Worm (Caenorhabditis elegans): ENCODE measurements around the gene F54H5.14.

Gene F54H5.14

ce11 chrII:6646903-6647302, 21.7 kb upstream of the F54H5.14 start:
- TF ChIP-seq nhr-25 (tag; optimal IDR thresholded peaks at IDR 0.05) = no peak
- no peak for TF ChIP-seq unc-55 (GFP tag; optimal IDR thresholded peaks at IDR 0.05)
- no peak for TF ChIP-seq crh-2 (tag; optimal IDR thresholded peaks at IDR 0.05)
- no peak for TF ChIP-seq lin-39 (tag; optimal IDR thresholded peaks at IDR 0.05)
- no peak for TF ChIP-seq nhr-129 (tag; optimal IDR thresholded peaks at IDR 0.05)
- TF ChIP-seq aly-2 (tag; optimal IDR thresholded peaks at IDR 0.05) = no peak
- TF ChIP-seq lin-13 (GFP tag; optimal IDR thresholded peaks at IDR 0.05) = no peak
- no peak for TF ChIP-seq ceh-82 (tag; optimal IDR thresholded peaks at IDR 0.05)
- TF ChIP-seq Y55F3AM.14 (GFP tag; optimal IDR thresholded peaks at IDR 0.05) = no peak
- TF ChIP-seq F13H6.1 (tag; optimal IDR thresholded peaks at IDR 0.05) = no peak
- no peak for TF ChIP-seq ztf-1 (GFP tag; conservative IDR thresholded peaks at IDR 0.05)
- no peak for TF ChIP-seq blmp-1 (tag; optimal IDR thresholded peaks at IDR 0.05; ENCODE audit: insufficient read depth)
- TF ChIP-seq mdl-1 (tag; optimal IDR thresholded peaks at IDR 0.05) = no peak
- TF ChIP-seq peb-1 (tag; optimal IDR thresholded peaks at IDR 0.05) = no peak
- no peak for TF ChIP-seq lin-11 (tag; optimal IDR thresholded peaks at IDR 0.05)
- no peak for TF ChIP-seq ama-1 (optimal IDR thresholded peaks at IDR 0.05)
- no peak for TF ChIP-seq elt-3 (tag; optimal IDR thresholded peaks at IDR 0.05)
- TF ChIP-seq lsy-2 (tag; optimal IDR thresholded peaks at IDR 0.05) = no peak

ce11 chrII:6642651-6643167, 17.5 kb upstream of the F54H5.14 start, which contains the start of gene T19D12.6:
TSS of gene T19D12.6 (minus strand) at chrII:6643117.
- TF ChIP-seq sma-9 (GFP tag; optimal IDR thresholded peaks at IDR 0.05) (no peak), sma-9 (tag; optimal IDR thresholded peaks at IDR 0.05) (no peak), nhr-11 (tag; optimal IDR thresholded peaks at IDR 0.05) (no peak), lsy-2 (tag; optimal IDR thresholded peaks at IDR 0.05) (no peak), nhr-10 (tag; optimal IDR thresholded peaks at IDR 0.05) (no peak), snpc-4 (tag; optimal IDR thresholded peaks at IDR 0.05) (no peak), ama-1 (optimal IDR thresholded peaks at IDR 0.05) (no peak), nhr-6 (tag; optimal IDR thresholded peaks at IDR 0.05) (no peak), unc-55 (GFP tag; optimal IDR thresholded peaks at IDR 0.05) (no peak), nhr-129 (tag; optimal IDR thresholded peaks at IDR 0.05) (no peak), sma-3 (GFP tag; optimal IDR thresholded peaks at IDR 0.05) (no peak), C34F6.9 (tag; optimal IDR thresholded peaks at IDR 0.05) (no peak), F13H6.1 (tag; optimal IDR thresholded peaks at IDR 0.05) (no peak), gmeb-1 (tag; optimal IDR thresholded peaks at IDR 0.05) (no peak), lin-39 (tag; optimal IDR thresholded peaks at IDR 0.05) (no peak), zag-1 (tag; optimal IDR thresholded peaks at IDR 0.05) (no peak), fos-1 (tag; optimal IDR thresholded peaks at IDR 0.05) (no peak)

DNA sequence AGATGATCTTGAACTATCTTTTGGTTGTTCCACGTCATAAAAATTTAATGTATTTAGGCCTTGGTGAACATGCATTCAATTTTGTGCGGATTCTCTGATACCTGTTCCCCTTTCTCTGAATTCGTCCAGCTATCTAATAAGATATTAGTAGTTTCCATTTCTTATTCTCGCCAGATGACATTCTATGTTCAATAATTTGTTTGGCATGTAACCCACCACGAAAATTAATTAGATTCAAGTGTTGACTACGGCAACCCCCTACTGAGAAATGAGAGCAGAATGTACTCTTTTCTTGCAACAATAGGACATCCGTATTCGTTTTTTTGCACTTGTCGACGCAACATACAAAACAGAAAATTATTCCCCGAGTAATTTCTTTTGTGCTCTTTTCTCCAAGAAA, 17.0 kb upstream of the F54H5.14 start:
- TF ChIP-seq ztf-11 (tag; optimal IDR thresholded peaks at IDR 0.05) (no peak), aly-2 (tag; optimal IDR thresholded peaks at IDR 0.05) (no peak)

DNA sequence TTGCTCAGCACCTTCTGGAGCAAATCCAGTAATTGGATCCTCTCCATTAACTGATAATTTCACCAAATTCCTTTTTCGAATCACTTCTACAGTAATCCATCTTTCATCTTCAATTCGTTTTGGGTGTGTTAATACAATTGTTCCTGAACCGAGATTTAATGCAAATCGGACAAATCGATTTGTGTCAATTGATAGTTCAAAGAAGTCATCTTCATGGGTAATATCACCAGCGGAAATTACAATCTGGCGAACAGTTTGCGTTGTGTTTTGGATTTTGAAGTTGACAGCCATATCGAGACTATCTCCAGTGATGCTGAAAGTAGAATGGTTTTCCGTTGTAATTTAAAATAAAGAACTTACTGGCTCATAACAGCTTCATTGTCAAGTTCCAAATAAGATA, 12.7 kb upstream of the F54H5.14 start:
- TF ChIP-seq lin-13 (GFP tag; optimal IDR thresholded peaks at IDR 0.05) (no peak), sma-3 (GFP tag; optimal IDR thresholded peaks at IDR 0.05) (no peak), gmeb-1 (tag; optimal IDR thresholded peaks at IDR 0.05) (no peak), crh-2 (tag; optimal IDR thresholded peaks at IDR 0.05) (no peak), nhr-237 (tag; optimal IDR thresholded peaks at IDR 0.05) (no peak), aly-2 (tag; optimal IDR thresholded peaks at IDR 0.05) (no peak), blmp-1 (tag; optimal IDR thresholded peaks at IDR 0.05; ENCODE audit: insufficient read depth) (no peak), R02D3.7 (tag; optimal IDR thresholded peaks at IDR 0.05) (no peak), nhr-23 (tag; optimal IDR thresholded peaks at IDR 0.05) (no peak), nhr-129 (tag; optimal IDR thresholded peaks at IDR 0.05) (no peak), fos-1 (tag; optimal IDR thresholded peaks at IDR 0.05) (no peak), nhr-12 (tag; optimal IDR thresholded peaks at IDR 0.05) (no peak), Y55F3AM.14 (GFP tag; optimal IDR thresholded peaks at IDR 0.05) (no peak), lin-11 (tag; optimal IDR thresholded peaks at IDR 0.05) (no peak), elt-1 (tag; optimal IDR thresholded peaks at IDR 0.05) (no peak), nhr-21 (tag; optimal IDR thresholded peaks at IDR 0.05) (no peak), zag-1 (tag; optimal IDR thresholded peaks at IDR 0.05) (no peak)

DNA sequence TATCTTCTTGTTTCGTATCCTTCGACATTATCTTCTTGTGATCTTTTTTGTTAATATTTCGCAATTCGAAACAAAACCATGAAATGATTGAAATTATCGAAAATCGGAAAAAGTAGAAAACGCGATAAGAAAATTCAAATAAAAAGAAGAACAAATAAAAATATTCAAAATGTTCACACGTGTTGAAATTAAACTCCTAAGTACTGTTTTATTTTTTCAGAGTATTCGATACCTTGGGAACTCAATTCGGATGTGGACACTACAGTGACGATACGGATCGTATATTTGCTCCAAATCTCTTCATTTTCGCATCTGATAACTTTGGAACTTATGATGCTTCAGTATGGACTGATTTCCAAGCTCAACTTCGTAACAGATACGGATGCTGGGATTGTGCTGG, 10.9 kb upstream of the F54H5.14 start, which contains the start of gene T19D12.5:
TSS of gene T19D12.5 (minus strand) at position 101 of the 400 bp plus-strand sequence.
- TF ChIP-seq egl-27 (tag; optimal IDR thresholded peaks at IDR 0.05) = no peak
- no peak for TF ChIP-seq C34F6.9 (tag; optimal IDR thresholded peaks at IDR 0.05)
- TF ChIP-seq sem-4 (tag; optimal IDR thresholded peaks at IDR 0.05) = no peak
- no peak for TF ChIP-seq unc-62 (GFP tag; optimal IDR thresholded peaks at IDR 0.05)
- TF ChIP-seq sma-9 (GFP tag; optimal IDR thresholded peaks at IDR 0.05) = no peak
- no peak for TF ChIP-seq sma-9 (tag; optimal IDR thresholded peaks at IDR 0.05)
- no peak for TF ChIP-seq zag-1 (tag; optimal IDR thresholded peaks at IDR 0.05)
- TF ChIP-seq elt-3 (tag; optimal IDR thresholded peaks at IDR 0.05) = no peak
- no peak for TF ChIP-seq ceh-16 (tag; optimal IDR thresholded peaks at IDR 0.05)
- TF ChIP-seq nhr-77 (tag; optimal IDR thresholded peaks at IDR 0.05) = no peak
- TF ChIP-seq ztf-11 (tag; optimal IDR thresholded peaks at IDR 0.05) = no peak
- no peak for TF ChIP-seq nhr-129 (tag; optimal IDR thresholded peaks at IDR 0.05)
- TF ChIP-seq skn-1 (tag; optimal IDR thresholded peaks at IDR 0.05) = no peak
- TF ChIP-seq peb-1 (tag; optimal IDR thresholded peaks at IDR 0.05) = no peak
- TF ChIP-seq nhr-237 (tag; optimal IDR thresholded peaks at IDR 0.05) = no peak

Data from whole organism, L2 larva.